Worm (Caenorhabditis elegans) whole organism, young adult: Measurements from ENCODE around the gene srw-68.
A peak's percentile ranks its signal among the peaks of the same experiment; 100 is the strongest.

Experiments used
- B0019.2 ChIP-seq: fragments of 200-800 bp; sonication (Bioruptor generic); conservative IDR thresholded peaks from 2 replicates; pipeline ENCODE4 v1.3.6; 2022; ENCODE audit warnings: missing genetic modification reagents, missing genetic modification characterization, missing compliant biosample characterization
- B0035.1 ChIP-seq: sonication (generic microtip); optimal IDR thresholded peaks from 2 replicates; lab custom pipeline; 2016; ENCODE audit warnings: missing genetic modification characterization, mild to moderate bottlenecking, missing compliant biosample characterization, missing genotype, missing genetic modification reagents
- B0261.1 ChIP-seq: sonication (generic microtip); optimal IDR thresholded peaks from 2 replicates; lab custom pipeline; 2016; ENCODE audit warnings: mild to moderate bottlenecking, missing genetic modification characterization, moderate library complexity, missing compliant biosample characterization
- D2030.7 ChIP-seq: fragments of 200-800 bp; sonication (Bioruptor generic); IDR thresholded peaks from 2 replicates; pipeline ENCODE4 v1.3.6; 2022; ENCODE audit warnings: missing genetic modification reagents, missing genetic modification characterization, missing compliant biosample characterization
- F10E7.11 ChIP-seq: sonication (generic microtip); optimal IDR thresholded peaks from 2 replicates; lab custom pipeline; 2017; ENCODE audit warnings: mild to moderate bottlenecking, missing genetic modification characterization, moderate library complexity, missing compliant biosample characterization
- F23B12.7 ChIP-seq: sonication (generic microtip); optimal IDR thresholded peaks from 2 replicates; lab custom pipeline; 2017; ENCODE audit warnings: missing genetic modification characterization, mild to moderate bottlenecking, missing compliant biosample characterization, antibody characterized with exemption, moderate library complexity; ENCODE audit not compliant: insufficient read depth
- F37B4.10 ChIP-seq: fragments of 200-800 bp; sonication (Bioruptor generic); IDR thresholded peaks from 2 replicates; pipeline ENCODE4 v1.3.6; 2022; ENCODE audit warnings: missing genetic modification characterization, missing compliant biosample characterization
- F49E8.2 ChIP-seq: sonication (generic microtip); optimal IDR thresholded peaks from 3 replicates; lab custom pipeline; 2017; ENCODE audit warnings: missing genetic modification characterization, mild to moderate bottlenecking, missing compliant biosample characterization, antibody characterized with exemption, moderate library complexity; ENCODE audit not compliant: insufficient read depth
- F52B5.7 ChIP-seq: sonication (generic microtip); optimal IDR thresholded peaks from 2 replicates; lab custom pipeline; 2016; ENCODE audit warnings: mild to moderate bottlenecking, missing genetic modification characterization, missing compliant biosample characterization
- K11D2.4 ChIP-seq: fragments of 200-800 bp; sonication (Bioruptor generic); IDR thresholded peaks from 2 replicates; pipeline ENCODE4 v1.3.6; 2022; ENCODE audit warnings: missing genetic modification reagents, missing genetic modification characterization, missing compliant biosample characterization
- K12H6.12 ChIP-seq: fragments of 200-800 bp; sonication (Bioruptor generic); optimal IDR thresholded peaks from 2 replicates; lab custom pipeline; 2018; ENCODE audit warnings: mild to moderate bottlenecking, missing genetic modification characterization, missing compliant biosample characterization
- Y53F4B.3 ChIP-seq: fragments of 200-800 bp; sonication (Bioruptor generic); IDR thresholded peaks from 2 replicates; pipeline ENCODE4 v1.3.6; 2022; ENCODE audit warnings: missing genetic modification reagents, missing genetic modification characterization, missing compliant biosample characterization
- Y53G8AR.9 ChIP-seq: fragments of 200-800 bp; sonication (Bioruptor generic); conservative IDR thresholded peaks from 2 replicates; pipeline ENCODE4 v1.3.6; 2022; ENCODE audit warnings: missing genetic modification reagents, missing genetic modification characterization, missing compliant biosample characterization
- ZK185.1 ChIP-seq: sonication (generic microtip); optimal IDR thresholded peaks from 2 replicates; lab custom pipeline; 2016; ENCODE audit warnings: mild to moderate bottlenecking, missing genetic modification characterization, missing compliant biosample characterization; ENCODE audit not compliant: poor library complexity, severe bottlenecking
- ama-1 ChIP-seq, 3 experiments: fragments of 150-350 bp in 1 of 3; sonication (generic microtip) in 2 of 3; optimal IDR thresholded peaks; 2 replicates each; lab custom pipeline; 2014 to 2018; ENCODE audit warnings: missing biosample characterization in 2 of 3, missing genetic modification characterization in 2 of 3, missing genetic modification reagents in 2 of 3
- atf-7 ChIP-seq: sonication (generic microtip); optimal IDR thresholded peaks from 2 replicates; lab custom pipeline; 2017; ENCODE audit warnings: mild to moderate bottlenecking, missing genetic modification characterization, missing compliant biosample characterization
- bed-1 ChIP-seq: fragments of 200-800 bp; sonication (Bioruptor generic); IDR thresholded peaks from 2 replicates; pipeline ENCODE4 v1.3.6; 2022; ENCODE audit warnings: missing genetic modification reagents, missing genetic modification characterization, missing compliant biosample characterization
- bed-2 ChIP-seq: fragments of 200-800 bp; sonication (Bioruptor generic); IDR thresholded peaks from 2 replicates; pipeline ENCODE4 v1.3.6; 2022; ENCODE audit warnings: missing genetic modification reagents, missing genetic modification characterization, missing compliant biosample characterization
- ceh-100 ChIP-seq: fragments of 200-800 bp; sonication (Bioruptor generic); IDR thresholded peaks from 2 replicates; pipeline ENCODE4 v1.3.6; 2022; ENCODE audit warnings: missing genetic modification reagents, missing genetic modification characterization, missing compliant biosample characterization
- ceh-27 ChIP-seq: fragments of 200-800 bp; sonication (Bioruptor generic); optimal IDR thresholded peaks from 2 replicates; lab custom pipeline; 2018; ENCODE audit warnings: mild to moderate bottlenecking, missing genetic modification characterization, moderate library complexity, missing compliant biosample characterization
- die-1 ChIP-seq: sonication (generic microtip); optimal IDR thresholded peaks from 2 replicates; lab custom pipeline; 2016; ENCODE audit warnings: missing genotype, mild to moderate bottlenecking, missing genetic modification characterization, missing compliant biosample characterization
- egl-18 ChIP-seq: fragments of 200-800 bp; sonication (Bioruptor generic); IDR thresholded peaks from 2 replicates; pipeline ENCODE4 v1.3.6; 2022; ENCODE audit warnings: missing genetic modification reagents, missing genetic modification characterization, missing compliant biosample characterization
- ekl-4 ChIP-seq: fragments of 200-800 bp; sonication (Bioruptor generic); IDR thresholded peaks from 2 replicates; pipeline ENCODE4 v1.3.6; 2022; ENCODE audit warnings: missing genetic modification reagents, missing genetic modification characterization, missing compliant biosample characterization
- ets-4 ChIP-seq: fragments of 200-800 bp; sonication (Bioruptor generic); optimal IDR thresholded peaks from 2 replicates; lab custom pipeline; 2018; ENCODE audit warnings: mild to moderate bottlenecking, missing genetic modification characterization, missing compliant biosample characterization
- let-526 ChIP-seq: fragments of 200-800 bp; sonication (Bioruptor generic); IDR thresholded peaks from 2 replicates; pipeline ENCODE4 v1.3.6; 2022; ENCODE audit warnings: missing genetic modification reagents, missing genetic modification characterization, missing compliant biosample characterization
- lin-26 ChIP-seq: fragments of 200-800 bp; sonication (Bioruptor generic); IDR thresholded peaks from 2 replicates; pipeline ENCODE4 v1.3.6; 2022; ENCODE audit warnings: missing genetic modification reagents, missing genetic modification characterization, missing compliant biosample characterization
- lir-1 ChIP-seq: fragments of 200-800 bp; sonication (Bioruptor generic); conservative IDR thresholded peaks from 2 replicates; pipeline ENCODE4 v1.3.6; 2022; ENCODE audit warnings: missing genetic modification reagents, missing genetic modification characterization, missing compliant biosample characterization
- madf-8 ChIP-seq: fragments of 200-800 bp; sonication (Bioruptor generic); conservative IDR thresholded peaks from 2 replicates; pipeline ENCODE4 v1.3.6; 2022; ENCODE audit warnings: missing genetic modification reagents, missing genetic modification characterization, missing compliant biosample characterization
- mcd-1 ChIP-seq: fragments of 200-800 bp; sonication (Bioruptor generic); IDR thresholded peaks from 2 replicates; pipeline ENCODE4 v1.3.6; 2022; ENCODE audit warnings: missing genetic modification reagents, missing genetic modification characterization, missing compliant biosample characterization
- mxl-1 ChIP-seq: sonication (generic microtip); optimal IDR thresholded peaks from 2 replicates; lab custom pipeline; 2016; ENCODE audit warnings: missing genetic modification characterization, missing compliant biosample characterization
- nhr-80 ChIP-seq: sonication (generic microtip); optimal IDR thresholded peaks from 2 replicates; lab custom pipeline; 2016; ENCODE audit warnings: missing genetic modification characterization, missing compliant biosample characterization
- pha-4 ChIP-seq: fragments of 150-350 bp; sonication (generic microtip); optimal IDR thresholded peaks from 2 replicates; lab custom pipeline; 2014; ENCODE audit warnings: missing biosample characterization, missing genetic modification reagents, missing genetic modification characterization
- rcor-1 ChIP-seq: fragments of 200-800 bp; sonication (Bioruptor generic); IDR thresholded peaks from 2 replicates; pipeline ENCODE4 v1.3.6; 2022; ENCODE audit warnings: missing genetic modification reagents, missing genetic modification characterization, missing compliant biosample characterization
- snpc-1.3 ChIP-seq: sonication (generic microtip); optimal IDR thresholded peaks from 2 replicates; lab custom pipeline; 2017; ENCODE audit warnings: missing genetic modification characterization, mild to moderate bottlenecking, missing compliant biosample characterization, antibody characterized with exemption, moderate library complexity, missing genotype, missing genetic modification reagents; ENCODE audit not compliant: insufficient read depth
- snpc-3.4 ChIP-seq: sonication (generic microtip); optimal IDR thresholded peaks from 2 replicates; lab custom pipeline; 2017; ENCODE audit warnings: missing genetic modification characterization, mild to moderate bottlenecking, missing compliant biosample characterization, antibody characterized with exemption, moderate library complexity, missing genotype, missing genetic modification reagents
- snpc-4 ChIP-seq, 5 experiments: fragments of 150-350 bp in 1 of 5; sonication (generic microtip) in 4 of 5; optimal IDR thresholded peaks; 2 replicates each; lab custom pipeline; 2014 to 2018; ENCODE audit warnings: missing genetic modification characterization in 5 of 5, missing biosample characterization in 3 of 5, antibody characterized with exemption in 2 of 5, mild to moderate bottlenecking in 2 of 5, missing compliant biosample characterization in 2 of 5, missing genotype in 2 of 5, moderate library complexity in 2 of 5, missing genetic modification reagents in 1 of 5
- somi-1 ChIP-seq: fragments of 200-800 bp; sonication (Bioruptor generic); optimal IDR thresholded peaks from 2 replicates; lab custom pipeline; 2018; ENCODE audit warnings: mild to moderate bottlenecking, missing genetic modification characterization, missing compliant biosample characterization
- sptf-2 ChIP-seq: fragments of 200-800 bp; sonication (Bioruptor generic); optimal IDR thresholded peaks from 2 replicates; lab custom pipeline; 2018; ENCODE audit warnings: mild to moderate bottlenecking, missing genetic modification characterization, missing compliant biosample characterization
- tbx-9 ChIP-seq: sonication (generic microtip); optimal IDR thresholded peaks from 2 replicates; lab custom pipeline; 2016; ENCODE audit warnings: borderline replicate concordance, missing genetic modification characterization, inconsistent platforms, missing compliant biosample characterization
- tlf-1 ChIP-seq: fragments of 200-800 bp; sonication (Bioruptor generic); optimal IDR thresholded peaks from 2 replicates; lab custom pipeline; 2018; ENCODE audit warnings: mild to moderate bottlenecking, missing genetic modification characterization, missing compliant biosample characterization
- xnd-1 ChIP-seq: sonication (generic microtip); optimal IDR thresholded peaks from 2 replicates; lab custom pipeline; 2016; ENCODE audit warnings: missing genotype, missing genetic modification reagents, missing genetic modification characterization, missing compliant biosample characterization
- ztf-22 ChIP-seq: fragments of 200-800 bp; sonication (Bioruptor generic); optimal IDR thresholded peaks from 2 replicates; lab custom pipeline; 2018; ENCODE audit warnings: mild to moderate bottlenecking, missing genetic modification characterization, moderate library complexity, missing compliant biosample characterization
- ztf-6 ChIP-seq: fragments of 200-800 bp; sonication (Bioruptor generic); IDR thresholded peaks from 2 replicates; pipeline ENCODE4 v1.3.6; 2022; ENCODE audit warnings: missing genetic modification reagents, missing genetic modification characterization, missing compliant biosample characterization

The srw-68 gene

ce11 chrV:7439807-7440206 is 13.3 kb upstream of the srw-68 start, which contains the start of gene try-13:
Gene try-13, plus strand, starts transcription at chrV:7440107.
- TF ChIP-seq K11D2.4 (GFP tag; lab: Robert Waterston, UW) (no peak), tlf-1 (GFP tag; lab: Kevin White, UChicago) (no peak), ceh-100 (GFP tag; lab: Robert Waterston, UW) (no peak), ceh-27 (GFP tag; lab: Kevin White, UChicago) (no peak), snpc-4 (GFP tag; optimal IDR thresholded peaks at IDR 0.05; lab: Kevin White, UChicago) (no peak), snpc-4 (tag; optimal IDR thresholded peaks at IDR 0.05; lab: Kevin White, UChicago) (no peak), bed-1 (GFP tag; lab: Robert Waterston, UW) (no peak), ztf-22 (GFP tag; lab: Kevin White, UChicago) (no peak), atf-7 (tag; lab: Kevin White, UChicago) (no peak), lir-1 (GFP tag; lab: Robert Waterston, UW) (no peak), B0261.1 (tag; lab: Kevin White, UChicago) (no peak), F23B12.7 (tag; lab: Kevin White, UChicago) (no peak), pha-4 (no peak), nhr-80 (tag; lab: Kevin White, UChicago) (no peak), let-526 (no peak), B0019.2 (GFP tag; lab: Robert Waterston, UW) (no peak), rcor-1 (GFP tag; lab: Robert Waterston, UW) (no peak), F37B4.10 (no peak)

DNA sequence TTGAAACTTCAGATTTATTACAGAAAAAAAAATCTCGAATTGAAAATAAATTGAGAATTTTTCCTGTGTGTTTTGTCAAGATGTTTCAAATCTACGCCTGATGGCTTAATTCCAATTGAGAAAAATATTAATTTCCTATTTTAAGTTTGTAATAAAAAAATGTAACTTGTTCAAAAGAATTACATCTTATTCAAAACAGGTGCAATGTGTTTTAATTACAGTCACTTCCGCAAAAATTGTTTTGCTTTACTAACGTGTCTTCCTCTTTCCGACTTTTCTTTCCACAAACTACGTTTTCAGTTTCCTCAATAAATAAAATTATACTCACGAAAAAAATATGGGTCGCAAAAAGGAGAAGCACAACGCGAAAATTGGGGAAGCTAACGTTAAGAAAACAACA is 11.5 kb upstream of the srw-68 start, which contains the start of gene F25E5.16:
TSS of gene F25E5.16 (plus strand) at position 301 of the 400 bp plus-strand sequence.
- no peak for TF ChIP-seq tbx-9 (tag; lab: Kevin White, UChicago)
- no peak for TF ChIP-seq F49E8.2

DNA sequence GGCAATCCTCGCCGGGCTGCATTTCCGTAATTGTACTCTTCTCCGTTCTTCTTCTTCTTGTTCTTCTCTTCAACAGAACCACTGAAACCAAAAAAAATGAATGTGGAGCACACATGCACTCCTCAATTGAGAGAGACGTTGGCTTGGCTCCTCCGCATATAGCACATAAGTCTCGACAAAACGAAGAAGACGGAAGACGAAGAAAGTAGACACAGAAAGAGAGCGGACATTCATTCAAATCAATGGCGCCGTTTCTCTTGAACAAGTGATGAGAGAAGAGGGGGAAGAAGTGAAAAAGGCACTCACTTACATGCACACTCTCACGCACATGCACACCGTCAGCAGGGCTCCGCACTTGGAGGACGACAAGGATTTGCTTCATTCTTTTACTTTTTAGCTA is 11.0 kb upstream of the srw-68 start, which contains the start of gene F25E5.9:
TSS of gene F25E5.9 (minus strand) at position 382 of the 400 bp plus-strand sequence.
- TF ChIP-seq mxl-1 (tag; lab: Kevin White, UChicago) = no peak
- TF ChIP-seq K11D2.4 (GFP tag; lab: Robert Waterston, UW) = 0 out of 2 replicates have a peak, but pooled peaks have one; percentile 16
- peak; percentile 63 for TF ChIP-seq F10E7.11
- TF ChIP-seq D2030.7 (GFP tag; lab: Robert Waterston, UW) = no peak
- peak; percentile 10 for TF ChIP-seq F52B5.7 (tag; lab: Kevin White, UChicago)
- TF ChIP-seq B0035.1 = no peak
- TF ChIP-seq mcd-1 (GFP tag; lab: Robert Waterston, UW) = peak; percentile 18; the same call in 1 of the 2 replicates
- no peak for TF ChIP-seq snpc-3.4 (tag; lab: Kevin White, UChicago)

DNA sequence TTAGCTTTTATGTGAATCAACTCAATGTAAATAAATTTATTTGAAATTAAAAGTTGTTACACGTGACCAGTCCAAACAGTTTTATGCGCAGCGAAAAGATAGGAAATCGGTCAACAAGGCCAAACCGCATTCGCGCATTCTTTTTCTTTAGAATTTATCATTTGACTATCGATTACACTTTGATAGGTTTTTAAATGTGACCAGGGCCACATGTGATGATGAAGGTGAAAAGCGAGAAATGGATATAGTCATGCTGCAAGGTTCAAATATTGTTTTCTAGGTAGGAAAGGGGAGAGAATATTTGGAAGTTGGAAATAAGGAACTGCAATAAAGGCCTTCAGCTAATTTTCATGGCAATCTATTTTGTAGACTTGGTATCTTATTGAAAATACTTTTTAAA is 10.4 kb upstream of the srw-68 start:
- TF ChIP-seq ekl-4 (GFP tag; lab: Robert Waterston, UW) (no peak), ztf-6 (no peak), Y53G8AR.9 (peak; percentile 34; the same call in 1 of the 2 replicates), ZK185.1 (tag; lab: Kevin White, UChicago) (peak; percentile 65), snpc-1.3 (tag; lab: Kevin White, UChicago) (no peak), Y53F4B.3 (GFP tag; lab: Robert Waterston, UW) (no peak), bed-2 (GFP tag; lab: Robert Waterston, UW) (no peak), xnd-1 (tag; lab: Kevin White, UChicago) (no peak), egl-18 (GFP tag; lab: Robert Waterston, UW) (no peak), sptf-2 (no peak), lin-26 (GFP tag; lab: Robert Waterston, UW) (peak; percentile 9; the same call in 1 of the 2 replicates), ama-1 (optimal IDR thresholded peaks at IDR 0.05; lab: Kevin White, UChicago) (peak; percentile 74), ama-1 (GFP tag; optimal IDR thresholded peaks at IDR 0.05; lab: Kevin White, UChicago) (no peak), ets-4 (GFP tag; lab: Kevin White, UChicago) (no peak), madf-8 (GFP tag; lab: Robert Waterston, UW) (no peak), somi-1 (GFP tag; lab: Kevin White, UChicago) (peak; percentile 4), die-1 (tag; lab: Kevin White, UChicago) (peak; percentile 19), K12H6.12 (tag; lab: Kevin White, UChicago) (no peak)
